Worm (Caenorhabditis elegans): ENCODE data around the gene F44F4.10.

The F44F4.10 gene

DNA sequence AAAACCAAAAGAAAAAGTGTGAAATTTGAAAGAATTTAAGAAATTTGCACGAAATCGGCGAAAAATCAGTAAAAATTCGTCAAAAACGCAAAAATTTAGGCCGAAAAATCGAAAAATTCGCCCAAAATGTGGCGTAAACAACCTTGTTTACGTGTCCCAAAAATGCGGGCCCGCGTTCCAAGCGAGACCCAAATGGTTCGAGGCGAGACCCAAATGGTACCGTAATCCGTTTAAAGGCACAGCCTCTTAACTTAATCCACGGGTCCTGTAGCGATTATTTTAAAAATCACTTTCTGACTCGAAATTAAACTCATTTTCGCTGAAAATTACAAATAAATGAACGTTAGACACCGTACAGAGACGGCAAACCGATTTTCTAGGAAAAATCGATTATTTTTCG is 18.3 kb upstream of the F44F4.10 start (continued):
- no peak for TF ChIP-seq B0261.1 (tag; optimal IDR thresholded peaks at IDR 0.05)
- no peak for TF ChIP-seq somi-1 (GFP tag; optimal IDR thresholded peaks at IDR 0.05)
- TF ChIP-seq attf-5 (GFP tag; optimal IDR thresholded peaks at IDR 0.05): no peak
- TF ChIP-seq nhr-80 (tag; optimal IDR thresholded peaks at IDR 0.05): no peak
- TF ChIP-seq snpc-1.3 (tag; optimal IDR thresholded peaks at IDR 0.05; ENCODE audit: insufficient read depth): no peak
- TF ChIP-seq aptf-2 (GFP tag; conservative IDR thresholded peaks at IDR 0.05): no peak
- no peak for TF ChIP-seq hlh-12 (tag; optimal IDR thresholded peaks at IDR 0.05)
- no peak for TF ChIP-seq athp-1 (tag; optimal IDR thresholded peaks at IDR 0.05)
- no peak for TF ChIP-seq F22D6.2 (tag; optimal IDR thresholded peaks at IDR 0.05)

DNA sequence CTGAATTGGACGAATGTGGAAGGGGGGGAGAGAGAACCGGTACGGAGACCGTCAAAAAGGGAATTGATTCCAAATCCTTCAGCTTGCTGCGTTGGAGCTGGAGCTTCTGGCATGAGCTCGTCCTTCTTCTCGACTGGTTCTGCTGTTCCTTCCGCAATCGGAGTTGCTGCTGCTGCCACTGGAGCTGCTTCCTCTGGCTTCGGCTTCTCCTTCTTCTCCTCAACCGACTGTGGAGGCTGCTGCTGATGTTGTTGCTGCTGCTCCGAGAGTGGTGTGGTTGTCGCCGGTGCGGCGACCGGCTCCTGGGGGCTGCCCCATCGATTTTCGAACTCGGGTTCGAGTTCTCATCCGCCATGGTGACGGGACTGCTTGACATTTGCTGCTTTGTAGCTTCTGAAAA is 17.7 kb upstream of the F44F4.10 start, which contains the start of gene R03D7.2:
TSS of gene R03D7.2 (minus strand) at position 399 of the 400 bp plus-strand sequence.
- no peak for TF ChIP-seq ceh-100 (GFP tag; IDR thresholded peaks at IDR 0.05)
- 0 out of 2 replicates have a peak, but pooled peaks have one; percentile 48 for TF ChIP-seq cebp-2 (GFP tag; IDR thresholded peaks at IDR 0.05)
- TF ChIP-seq madf-6 (GFP tag; IDR thresholded peaks at IDR 0.05): no peak
- 0 out of 2 replicates have a peak, but pooled peaks have one; percentile 3 for TF ChIP-seq hmg-1.2 (GFP tag; IDR thresholded peaks at IDR 0.05)
- TF ChIP-seq egrh-3 (GFP tag; IDR thresholded peaks at IDR 0.05): peak; percentile 95
- TF ChIP-seq attf-5 (GFP tag; optimal IDR thresholded peaks at IDR 0.05): no peak
- peak; percentile 92 for TF ChIP-seq zfh-2 (GFP tag; conservative IDR thresholded peaks at IDR 0.05)
- TF ChIP-seq efl-1 (GFP tag; optimal IDR thresholded peaks at IDR 0.05): no peak
- no peak for TF ChIP-seq die-1 (tag; optimal IDR thresholded peaks at IDR 0.05)
- TF ChIP-seq ceh-58 (GFP tag; IDR thresholded peaks at IDR 0.05): no peak
- TF ChIP-seq bed-1 (GFP tag; IDR thresholded peaks at IDR 0.05): no peak; the same call in 1 of the 2 replicates
- TF ChIP-seq Y53F4B.3 (GFP tag; IDR thresholded peaks at IDR 0.05): 0 out of 2 replicates have a peak, but pooled peaks have one; percentile 1
- no peak for TF ChIP-seq snpc-3.4 (tag; optimal IDR thresholded peaks at IDR 0.05)
- TF ChIP-seq hmg-20 (GFP tag; IDR thresholded peaks at IDR 0.05): no peak
- TF ChIP-seq F57A8.1 (GFP tag; optimal IDR thresholded peaks at IDR 0.05): no peak
- TF ChIP-seq Y95B8A.8 (GFP tag; IDR thresholded peaks at IDR 0.05): 0 out of 2 replicates have a peak, but pooled peaks have one; percentile 3
- no peak for TF ChIP-seq ceh-79 (tag; optimal IDR thresholded peaks at IDR 0.05)
- TF ChIP-seq hrde-1 (tag; optimal IDR thresholded peaks at IDR 0.05; ENCODE audit: borderline replicate concordance): no peak
- no peak for TF ChIP-seq T26A5.8 (tag; optimal IDR thresholded peaks at IDR 0.05)
- no peak for TF ChIP-seq ceh-27 (GFP tag; optimal IDR thresholded peaks at IDR 0.05)
- TF ChIP-seq F22D6.2 (tag; optimal IDR thresholded peaks at IDR 0.05): no peak
- no peak for TF ChIP-seq aptf-2 (GFP tag; conservative IDR thresholded peaks at IDR 0.05)
- TF ChIP-seq egl-18 (GFP tag; IDR thresholded peaks at IDR 0.05): no peak
- TF ChIP-seq B0035.1 (tag; optimal IDR thresholded peaks at IDR 0.05): no peak
- no peak for TF ChIP-seq Y56A3A.18 (GFP tag; IDR thresholded peaks at IDR 0.05)
- no peak for TF ChIP-seq dpff-1 (tag; optimal IDR thresholded peaks at IDR 0.05)
- TF ChIP-seq C06A6.2 (GFP tag; conservative IDR thresholded peaks at IDR 0.05): no peak
- TF ChIP-seq madf-8 (GFP tag; conservative IDR thresholded peaks at IDR 0.05): no peak
- no peak for TF ChIP-seq ztf-25 (GFP tag; IDR thresholded peaks at IDR 0.05)

DNA sequence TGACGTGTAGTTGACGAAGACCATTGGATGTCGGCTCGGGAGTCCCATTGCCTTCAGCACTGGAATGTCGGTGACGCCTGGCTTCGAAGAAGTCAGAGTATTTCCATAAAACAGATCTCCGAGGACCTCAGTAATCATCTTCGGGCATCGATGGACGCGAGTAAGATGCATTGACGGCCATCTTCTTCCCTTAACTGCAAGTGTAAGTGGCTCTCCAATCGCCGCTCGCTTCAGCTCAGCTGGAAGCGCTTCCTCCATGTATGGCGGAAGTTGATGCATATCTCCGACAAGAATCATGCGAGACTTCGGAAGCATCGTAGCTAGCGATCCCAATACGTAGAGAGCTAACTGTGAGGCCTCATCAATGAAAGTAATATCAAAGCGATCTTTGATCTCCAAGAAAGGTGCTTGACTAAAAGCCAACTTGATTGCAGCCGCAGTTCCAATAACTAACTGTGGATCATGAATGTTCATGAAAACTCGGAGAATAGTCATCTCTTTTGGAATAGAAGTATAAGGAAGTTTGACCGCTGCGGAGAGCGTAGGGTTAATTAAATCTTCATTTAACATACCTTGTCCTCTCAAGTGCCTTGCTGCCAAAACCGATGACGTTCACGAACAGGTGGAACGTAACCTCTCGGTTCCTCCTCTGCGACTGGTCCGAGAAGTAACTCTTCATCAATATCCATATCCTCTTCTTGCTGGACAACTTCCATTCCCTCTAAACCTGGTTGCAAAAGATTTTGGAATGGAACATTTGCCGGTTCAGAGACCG is 17.1 kb upstream of the F44F4.10 start:
- no peak for TF ChIP-seq chd-7 (tag; optimal IDR thresholded peaks at IDR 0.05)
- TF ChIP-seq nhr-90 (tag; optimal IDR thresholded peaks at IDR 0.05): no peak
- TF ChIP-seq nfya-1 (tag; optimal IDR thresholded peaks at IDR 0.05; ENCODE audit: borderline replicate concordance, insufficient read depth): no peak
- no peak for TF ChIP-seq atf-7 (tag; optimal IDR thresholded peaks at IDR 0.05)
- no peak; the same call in none of the 2 replicates for TF ChIP-seq D2030.7 (GFP tag; IDR thresholded peaks at IDR 0.05)
- TF ChIP-seq ztf-26 (tag; optimal IDR thresholded peaks at IDR 0.05): no peak
- no peak for TF ChIP-seq ztf-28 (GFP tag; IDR thresholded peaks at IDR 0.05)
- TF ChIP-seq sea-2 (GFP tag; IDR thresholded peaks at IDR 0.05): no peak
- no peak for TF ChIP-seq fkh-3 (tag; optimal IDR thresholded peaks at IDR 0.05)
- no peak for TF ChIP-seq bed-1 (GFP tag; IDR thresholded peaks at IDR 0.05)
- no peak for TF ChIP-seq lir-1 (GFP tag; conservative IDR thresholded peaks at IDR 0.05)
- TF ChIP-seq lsy-27 (tag; optimal IDR thresholded peaks at IDR 0.05; ENCODE audit: borderline replicate concordance, insufficient read depth): no peak
